Fruit fly (Drosophila melanogaster) Kc167 (cell line): ENCODE measurements around the gene Pdp1.

Experiments
- Myc ChIP-seq: fragments of >200 bp; optimal IDR thresholded peaks from 2 replicates; lab custom pipeline; 2017; ENCODE audit warnings: missing external identifiers
- h ChIP-seq: fragments of >200 bp; optimal IDR thresholded peaks from 3 replicates; lab custom pipeline; 2018; ENCODE audit warnings: missing external identifiers
- insv ChIP-seq: fragments of >200 bp; optimal IDR thresholded peaks from 3 replicates; lab custom pipeline; 2018; ENCODE audit warnings: missing external identifiers
- psq ChIP-seq: fragments of >200 bp; optimal IDR thresholded peaks from 2 replicates; lab custom pipeline; 2017; ENCODE audit warnings: missing external identifiers
- ttk ChIP-seq: sonication (Bioruptor generic); optimal IDR thresholded peaks from 2 replicates; lab custom pipeline; 2017; ENCODE audit warnings: missing external identifiers

dm6 chr3L:7868581-7869236 lies 1.5 kb upstream of the Pdp1 start, which contains the start of gene CG32365:
- no peak for TF ChIP-seq psq (lab: Kevin White, UChicago)
- TF ChIP-seq Myc (lab: Kevin White, UChicago) = no peak
- TF ChIP-seq h (lab: Kevin White, UChicago) = no peak
- no peak for TF ChIP-seq insv (lab: Kevin White, UChicago)
- no peak for TF ChIP-seq ttk (lab: Kevin White, UChicago)
